Worm (Caenorhabditis elegans) whole organism, L4 larva: ENCODE results near the gene ZK1127.5.
A peak's percentile ranks its signal among the peaks of the same experiment; 100 is the strongest.

Experiments
- aly-2 ChIP-seq: sonication (generic microtip); optimal IDR thresholded peaks from 2 replicates; lab custom pipeline; 2018; ENCODE audit warnings: missing biosample characterization, missing genetic modification characterization
- lin-13 ChIP-seq: fragments of 150-350 bp; optimal IDR thresholded peaks from 2 replicates; lab custom pipeline; 2014; ENCODE audit warnings: missing biosample characterization, missing genetic modification reagents, missing genetic modification characterization
- mes-2 ChIP-seq: sonication (generic microtip); optimal IDR thresholded peaks from 2 replicates; lab custom pipeline; 2016; ENCODE audit warnings: missing genotype, mild to moderate bottlenecking, missing genetic modification characterization, missing compliant biosample characterization; ENCODE audit not compliant: poor library complexity, severe bottlenecking

DNA sequence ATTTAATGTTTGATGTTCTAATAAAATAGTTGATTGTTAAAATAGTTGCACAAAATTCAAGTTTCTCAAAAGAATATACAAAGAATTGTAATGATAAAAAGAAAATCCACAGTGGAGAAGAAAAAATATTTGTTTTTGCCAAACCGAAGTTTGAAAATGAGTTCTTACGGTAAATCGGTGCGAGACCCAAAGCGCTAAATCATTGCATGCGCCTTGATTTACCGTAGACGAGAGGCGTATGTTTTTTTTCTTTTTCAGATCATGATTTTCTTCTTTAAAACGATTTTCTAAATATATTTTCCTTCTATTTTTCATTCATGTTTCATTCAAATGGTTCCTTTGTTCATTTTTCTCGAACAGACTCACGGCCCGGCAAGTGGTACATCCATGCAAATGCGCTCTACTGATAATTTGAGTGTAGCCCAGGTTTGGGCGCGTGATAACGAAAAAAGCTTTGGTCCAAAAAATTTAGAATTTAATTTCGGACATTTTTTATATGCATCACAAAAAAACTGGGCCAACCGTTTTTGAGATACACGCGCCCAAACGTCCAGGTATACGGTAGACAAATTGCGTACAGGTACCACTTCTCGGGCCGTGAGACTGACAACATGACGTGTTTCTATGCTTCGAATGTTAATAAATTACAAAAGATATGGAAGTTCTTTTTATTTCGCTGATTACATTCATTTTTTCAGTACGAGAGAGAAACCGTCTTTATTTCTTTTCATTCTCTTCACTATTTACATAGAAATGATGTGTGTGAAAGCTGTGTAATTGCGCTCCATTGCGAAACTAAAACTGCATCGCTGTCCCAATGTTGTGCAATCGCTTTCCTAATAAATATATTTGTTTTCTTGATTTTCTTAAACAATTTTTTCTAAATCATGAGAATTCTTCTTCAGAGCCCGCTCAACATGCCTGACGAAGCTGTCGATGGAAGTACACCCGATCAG is 25.3 kb upstream of the ZK1127.5 start, which contains the start of gene znf-598:
- TF ChIP-seq aly-2: no peak
- TF ChIP-seq lin-13 (GFP tag; lab: Kevin White, UChicago): no peak
- peak; percentile 50 for TF ChIP-seq mes-2 (tag; lab: Kevin White, UChicago)
